Worm (Caenorhabditis elegans): ENCODE data around the gene srx-130.

- no peak for TF ChIP-seq nhr-77 (tag; optimal IDR thresholded peaks at IDR 0.05)
- TF ChIP-seq mab-5 (tag; optimal IDR thresholded peaks at IDR 0.05) = no peak
- TF ChIP-seq unc-55 (GFP tag; optimal IDR thresholded peaks at IDR 0.05) = no peak
- TF ChIP-seq skn-1 (tag; optimal IDR thresholded peaks at IDR 0.05) = no peak
- no peak for TF ChIP-seq ztf-11 (tag; optimal IDR thresholded peaks at IDR 0.05)
- no peak for TF ChIP-seq dmd-4 (tag; optimal IDR thresholded peaks at IDR 0.05)
- no peak for TF ChIP-seq unc-62 (GFP tag; optimal IDR thresholded peaks at IDR 0.05)
- TF ChIP-seq zag-1 (tag; optimal IDR thresholded peaks at IDR 0.05) = no peak
These were observed 47.2 kb downstream of the srx-130 start, which contains the start of gene lbp-8 for ce11 chrV:13890473-13890872.

All from whole organism, L2 larva.